Worm (Caenorhabditis elegans) whole organism, L4 larva: Measurements from ENCODE around the gene mig-13.

ENCODE experiments used
- T20F7.1 ChIP-seq: fragments of 200-800 bp; sonication (Bioruptor generic); optimal IDR thresholded peaks from 2 replicates; lab custom pipeline; 2018; ENCODE audit warnings: mild to moderate bottlenecking, missing genetic modification characterization, missing compliant biosample characterization
- daf-19 ChIP-seq: fragments of 200-800 bp; sonication (Bioruptor generic); conservative IDR thresholded peaks from 2 replicates; pipeline ENCODE4 v1.3.6; 2022; ENCODE audit warnings: missing genetic modification characterization, missing compliant biosample characterization
- lin-39 ChIP-seq: fragments of 150-350 bp; optimal IDR thresholded peaks from 2 replicates; lab custom pipeline; 2014; ENCODE audit warnings: missing biosample characterization, missing genetic modification reagents, missing genetic modification characterization
- mdl-1 ChIP-seq, 2 experiments: fragments of 150-350 bp in 1 of 2; sonication (generic microtip) in 1 of 2; optimal IDR thresholded peaks; 2 replicates each; lab custom pipeline; 2014 to 2017; ENCODE audit warnings: missing biosample characterization in 2 of 2, missing genetic modification characterization in 2 of 2
- nhr-10 ChIP-seq: fragments of 150-350 bp; optimal IDR thresholded peaks from 2 replicates; lab custom pipeline; 2014; ENCODE audit warnings: missing biosample characterization, missing genetic modification characterization
- nhr-11 ChIP-seq: fragments of 150-350 bp; optimal IDR thresholded peaks from 2 replicates; lab custom pipeline; 2014; ENCODE audit warnings: missing biosample characterization, missing genetic modification characterization
- pha-4 ChIP-seq, 2 experiments: fragments of 150-350 bp in 1 of 2; fragments of 200-800 bp in 1 of 2; sonication (Bioruptor generic) in 1 of 2; IDR thresholded peaks in 1 of 2; optimal IDR thresholded peaks in 1 of 2; 2 replicates each; pipeline versions ENCODE4 v1.3.6 to Lab custom; 2014 to 2022; ENCODE audit warnings: missing genetic modification characterization in 2 of 2, missing genetic modification reagents in 2 of 2, missing biosample characterization in 1 of 2, missing compliant biosample characterization in 1 of 2
- ztf-11 ChIP-seq: fragments of 150-350 bp; optimal IDR thresholded peaks from 2 replicates; lab custom pipeline; 2014; ENCODE audit warnings: missing biosample characterization, missing genetic modification characterization

DNA sequence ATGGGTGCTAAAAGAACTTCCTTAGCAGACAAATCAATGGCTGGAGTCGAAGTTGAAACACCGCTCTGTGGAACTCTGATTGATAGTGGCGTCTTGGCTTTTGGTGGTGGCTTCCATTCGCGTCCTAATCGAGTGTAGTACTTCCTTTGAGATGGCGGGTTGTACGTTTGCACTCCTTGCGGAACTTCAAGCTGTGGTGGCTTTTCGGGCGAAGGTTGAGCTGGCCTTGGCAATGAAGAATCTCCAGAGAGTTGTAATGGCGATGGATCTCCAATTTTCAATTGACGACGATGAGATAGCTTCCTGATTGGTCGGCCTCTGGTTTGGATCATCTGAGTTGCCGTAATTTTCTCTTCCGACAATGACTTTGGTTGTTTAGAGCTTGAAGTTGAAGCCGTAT lies 40.7 kb upstream of the mig-13 start:
- TF ChIP-seq ztf-11 (no peak), lin-39 (tag; lab: Kevin White, UChicago) (no peak), nhr-11 (no peak), pha-4 (GFP tag; IDR thresholded peaks at IDR 0.05; lab: Robert Waterston, UW) (no peak), pha-4 (tag; optimal IDR thresholded peaks at IDR 0.05; lab: Kevin White, UChicago) (no peak), T20F7.1 (no peak), nhr-10 (tag; lab: Kevin White, UChicago) (no peak), daf-19 (GFP tag; lab: Robert Waterston, UW) (no peak), mdl-1 (tag; optimal IDR thresholded peaks at IDR 0.05; lab: Kevin White, UChicago) (no peak)
